Fruit fly (Drosophila melanogaster) whole organism, pupa: ENCODE data around the gene spn-E.
A peak's percentile ranks its signal among the peaks of the same experiment; 100 is the strongest.

Experiments used
- CG10348 ChIP-seq: fragments of 200-800 bp; sonication (Bioruptor generic); IDR thresholded peaks from 2 replicates; pipeline ENCODE4 v1.3.6; 2022; ENCODE audit warnings: missing biosample characterization, missing genetic modification characterization
- CG12605 ChIP-seq: fragments of 200-800 bp; sonication (Bioruptor generic); IDR thresholded peaks from 2 replicates; pipeline ENCODE4 v1.3.6; 2022; ENCODE audit warnings: missing biosample characterization, missing genetic modification characterization
- CG15710 ChIP-seq: fragments of 200-800 bp; sonication (Bioruptor generic); optimal IDR thresholded peaks from 2 replicates; lab custom pipeline; 2018; ENCODE audit warnings: missing biosample characterization, mild to moderate bottlenecking, missing genetic modification characterization, moderate library complexity
- Pif1A ChIP-seq: fragments of 200-800 bp; sonication (Bioruptor generic); optimal IDR thresholded peaks from 3 replicates; lab custom pipeline; 2016; ENCODE audit warnings: missing biosample characterization, missing genetic modification characterization
- gl ChIP-seq: fragments of 200-800 bp; sonication (Bioruptor generic); optimal IDR thresholded peaks from 2 replicates; lab custom pipeline; 2018; ENCODE audit warnings: missing biosample characterization, mild to moderate bottlenecking, missing genetic modification characterization
- rn ChIP-seq: fragments of 200-800 bp; sonication (Bioruptor generic); IDR thresholded peaks from 2 replicates; pipeline ENCODE4 v1.3.6; 2022; ENCODE audit warnings: missing biosample characterization, missing genetic modification characterization

- TF ChIP-seq CG10348, result no peak
- TF ChIP-seq Pif1A (GFP tag; lab: Kevin White, UChicago), result no peak
- no peak for TF ChIP-seq rn (GFP tag; lab: Robert Waterston, UW)
- TF ChIP-seq CG15710 (tag; lab: Kevin White, UChicago), result no peak
- no peak for TF ChIP-seq CG12605 (GFP tag; lab: Robert Waterston, UW)
- TF ChIP-seq gl (tag; lab: Kevin White, UChicago), result peak; percentile 30
Observed at dm6 chr3R:15807877-15808381, 29.3 kb upstream of the spn-E start.
